Fruit fly (Drosophila melanogaster): ENCODE results near the gene CG31029.

The CG31029 gene

DNA sequence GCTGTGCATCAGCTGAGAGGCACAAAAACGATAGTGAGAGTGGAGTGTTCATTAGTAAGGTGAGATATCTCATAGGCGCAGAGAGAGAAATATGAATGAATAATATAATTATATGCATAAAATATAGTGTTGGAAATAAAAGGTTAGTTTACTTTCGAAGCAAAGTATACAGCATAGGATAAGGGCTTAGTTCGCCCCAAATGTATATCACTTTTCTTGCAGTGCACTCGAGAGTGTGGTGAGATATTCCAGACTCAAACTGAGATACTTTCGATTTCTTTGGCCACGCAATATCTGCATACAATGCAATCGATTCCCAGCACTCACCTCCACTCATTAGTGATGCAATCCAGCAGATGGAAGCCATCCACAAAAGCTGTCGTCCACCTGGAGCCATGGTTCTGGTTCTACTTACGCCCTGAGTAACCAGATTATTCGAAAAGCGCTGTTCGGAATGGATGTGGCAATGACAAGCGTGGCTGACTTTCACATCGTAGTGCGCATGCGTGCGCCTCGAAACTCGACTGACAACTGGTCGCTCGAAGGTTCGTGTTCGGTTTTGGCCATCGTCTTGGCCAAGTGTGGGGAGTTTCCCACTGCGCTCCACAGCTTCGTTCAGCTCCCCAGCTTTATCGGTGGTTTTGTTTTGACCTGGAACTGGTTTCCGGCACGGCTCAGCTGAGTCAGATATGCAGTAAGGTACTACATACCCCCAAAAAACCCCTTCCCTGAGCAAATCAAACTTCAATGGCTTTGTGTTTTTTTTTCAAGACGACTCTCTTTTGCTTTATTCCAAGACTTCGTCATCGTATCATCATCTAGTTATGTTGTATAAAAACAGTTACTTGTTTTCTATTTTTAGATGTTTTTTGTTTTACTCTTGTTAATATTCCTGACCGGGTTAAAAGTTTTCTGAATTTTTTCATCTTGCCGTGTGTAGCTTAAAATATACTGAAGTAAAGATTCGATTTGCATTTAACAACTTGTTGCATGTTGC lies 38.8 kb upstream of the CG31029 start, which contains the start of gene Rsod:
Gene Rsod (minus strand): TSS at position 537 of the 997 bp plus-strand sequence.
- TF ChIP-seq Crg-1 (GFP tag; optimal IDR thresholded peaks at IDR 0.05) (no peak), Mnt (GFP tag; optimal IDR thresholded peaks at IDR 0.05) (no peak), CG1620 (GFP tag; optimal IDR thresholded peaks at IDR 0.05) (no peak), bab1 (GFP tag; optimal IDR thresholded peaks at IDR 0.05) (no peak), Clk (GFP tag; optimal IDR thresholded peaks at IDR 0.05) (no peak), CG12768 (GFP tag; optimal IDR thresholded peaks at IDR 0.05) (no peak), cic (GFP tag; optimal IDR thresholded peaks at IDR 0.05) (no peak), CG7101 (tag; optimal IDR thresholded peaks at IDR 0.05) (no peak), CG11617 (GFP tag; optimal IDR thresholded peaks at IDR 0.05) (no peak), CG7045 (GFP tag; optimal IDR thresholded peaks at IDR 0.05) (no peak), toe (GFP tag; optimal IDR thresholded peaks at IDR 0.05) (no peak), cnc (optimal IDR thresholded peaks at IDR 0.05) (no peak), kay (GFP tag; ENCODE audit: borderline replicate concordance) (no peak), ovo (GFP tag; optimal IDR thresholded peaks at IDR 0.05) (no peak), CG33017 (tag; optimal IDR thresholded peaks at IDR 0.05) (no peak), pad (GFP tag; optimal IDR thresholded peaks at IDR 0.05) (no peak), Hr96 (GFP tag; optimal IDR thresholded peaks at IDR 0.05) (no peak)

DNA sequence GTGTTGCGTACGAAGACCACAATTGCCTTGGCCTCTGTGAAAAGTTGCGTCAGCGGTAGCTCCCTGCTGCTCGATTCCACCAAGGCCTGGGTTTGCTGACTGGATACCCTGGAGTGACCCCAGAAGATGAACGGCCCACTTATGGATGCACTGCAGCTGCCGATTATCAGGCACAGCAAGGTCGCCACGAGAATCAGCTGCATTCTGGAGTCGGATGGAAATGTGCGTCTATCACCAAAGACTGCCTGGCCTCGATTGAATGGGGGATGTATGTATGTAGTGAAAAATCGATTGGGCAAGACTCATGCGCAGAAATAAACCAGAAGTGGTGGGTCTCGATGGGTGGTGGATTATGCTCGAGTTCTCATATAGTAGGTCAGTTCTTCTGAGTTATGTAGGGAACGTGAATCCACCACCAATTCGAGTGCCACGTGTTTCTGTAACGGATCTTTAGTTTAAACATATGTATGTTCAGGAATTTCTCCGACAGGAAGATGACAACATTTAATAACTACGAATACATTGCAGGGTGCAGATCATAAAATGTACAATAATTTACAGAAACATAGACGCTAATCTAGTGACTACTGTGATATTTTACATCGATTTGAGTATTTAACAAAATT lies 34.1 kb upstream of the CG31029 start, which contains the start of gene VhaAC45RP:
Gene VhaAC45RP (minus strand): TSS at position 261 of the 626 bp plus-strand sequence.
- no peak for TF ChIP-seq bab1 (GFP tag; optimal IDR thresholded peaks at IDR 0.05)
- TF ChIP-seq Crg-1 (GFP tag; optimal IDR thresholded peaks at IDR 0.05), result no peak
- TF ChIP-seq CG11617 (GFP tag; optimal IDR thresholded peaks at IDR 0.05), result no peak
- TF ChIP-seq kay (GFP tag; ENCODE audit: borderline replicate concordance), result no peak
- no peak for TF ChIP-seq pad (GFP tag; optimal IDR thresholded peaks at IDR 0.05)
- TF ChIP-seq cic (GFP tag; optimal IDR thresholded peaks at IDR 0.05), result no peak

DNA sequence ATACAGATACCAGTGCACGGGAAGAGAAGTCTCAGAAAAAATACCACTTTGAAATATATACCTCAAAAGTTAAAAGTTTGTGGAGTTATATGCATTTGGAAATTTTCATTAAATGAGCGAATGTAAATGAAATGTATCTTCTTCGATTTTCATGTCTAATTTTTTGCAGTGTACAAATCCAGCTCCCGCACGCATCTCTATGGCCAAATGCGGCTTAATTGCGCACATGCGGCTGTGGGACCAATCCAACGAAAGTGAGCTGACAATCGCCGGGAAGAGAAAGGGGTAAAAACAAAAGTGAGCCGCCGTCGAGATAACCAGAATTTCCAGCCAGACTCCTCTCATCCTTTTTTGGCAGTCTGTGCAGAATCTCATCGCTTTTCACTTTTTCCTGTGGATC lies 32.0 kb upstream of the CG31029 start:
- TF ChIP-seq CG7101 (tag; optimal IDR thresholded peaks at IDR 0.05), result no peak
- TF ChIP-seq CG11617 (GFP tag; optimal IDR thresholded peaks at IDR 0.05), result no peak
- TF ChIP-seq Crg-1 (GFP tag; optimal IDR thresholded peaks at IDR 0.05), result no peak
- no peak for TF ChIP-seq cnc (optimal IDR thresholded peaks at IDR 0.05)

DNA sequence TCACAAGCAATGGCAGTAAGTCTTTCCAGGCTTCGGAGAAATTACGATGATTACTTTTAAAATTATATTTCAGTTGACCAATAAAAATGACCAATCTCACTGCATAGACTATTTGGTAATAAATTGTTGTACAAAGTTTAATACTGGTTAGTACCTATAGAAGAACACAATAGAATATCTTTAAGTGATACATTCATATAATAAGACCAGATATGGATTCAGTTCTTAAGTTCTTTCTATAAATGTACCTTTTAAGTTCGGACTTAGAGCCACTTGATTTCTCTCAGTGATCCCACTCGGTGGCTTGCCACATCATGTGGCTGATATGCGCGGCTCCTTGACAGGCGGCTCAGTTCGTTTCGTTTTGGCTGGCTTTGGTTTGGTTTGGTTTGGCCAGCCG lies 31.0 kb upstream of the CG31029 start:
- no peak for TF ChIP-seq Hr96 (GFP tag; optimal IDR thresholded peaks at IDR 0.05)
- TF ChIP-seq CG14711 (tag; optimal IDR thresholded peaks at IDR 0.05), result no peak
- TF ChIP-seq toe (GFP tag; optimal IDR thresholded peaks at IDR 0.05), result no peak
- no peak for TF ChIP-seq Clk (GFP tag; optimal IDR thresholded peaks at IDR 0.05)
- TF ChIP-seq pad (GFP tag; optimal IDR thresholded peaks at IDR 0.05), result no peak
- TF ChIP-seq CG7101 (tag; optimal IDR thresholded peaks at IDR 0.05), result no peak
- no peak for TF ChIP-seq cic (GFP tag; optimal IDR thresholded peaks at IDR 0.05)
- no peak for TF ChIP-seq CG1620 (GFP tag; optimal IDR thresholded peaks at IDR 0.05)
- no peak for TF ChIP-seq CG12768 (GFP tag; optimal IDR thresholded peaks at IDR 0.05)
- TF ChIP-seq kay (GFP tag; ENCODE audit: borderline replicate concordance), result no peak
- no peak for TF ChIP-seq CG7045 (GFP tag; optimal IDR thresholded peaks at IDR 0.05)
- TF ChIP-seq CG5204 (GFP tag; optimal IDR thresholded peaks at IDR 0.05), result no peak
- TF ChIP-seq Mnt (GFP tag; optimal IDR thresholded peaks at IDR 0.05), result no peak
- no peak for TF ChIP-seq ovo (GFP tag; optimal IDR thresholded peaks at IDR 0.05)
- TF ChIP-seq CG33017 (tag; optimal IDR thresholded peaks at IDR 0.05), result no peak
- TF ChIP-seq Crg-1 (GFP tag; optimal IDR thresholded peaks at IDR 0.05), result no peak
- TF ChIP-seq bab1 (GFP tag; optimal IDR thresholded peaks at IDR 0.05), result no peak
- no peak for TF ChIP-seq cnc (optimal IDR thresholded peaks at IDR 0.05)
- TF ChIP-seq tj (GFP tag; optimal IDR thresholded peaks at IDR 0.05), result no peak
- TF ChIP-seq CG11617 (GFP tag; optimal IDR thresholded peaks at IDR 0.05), result no peak

DNA sequence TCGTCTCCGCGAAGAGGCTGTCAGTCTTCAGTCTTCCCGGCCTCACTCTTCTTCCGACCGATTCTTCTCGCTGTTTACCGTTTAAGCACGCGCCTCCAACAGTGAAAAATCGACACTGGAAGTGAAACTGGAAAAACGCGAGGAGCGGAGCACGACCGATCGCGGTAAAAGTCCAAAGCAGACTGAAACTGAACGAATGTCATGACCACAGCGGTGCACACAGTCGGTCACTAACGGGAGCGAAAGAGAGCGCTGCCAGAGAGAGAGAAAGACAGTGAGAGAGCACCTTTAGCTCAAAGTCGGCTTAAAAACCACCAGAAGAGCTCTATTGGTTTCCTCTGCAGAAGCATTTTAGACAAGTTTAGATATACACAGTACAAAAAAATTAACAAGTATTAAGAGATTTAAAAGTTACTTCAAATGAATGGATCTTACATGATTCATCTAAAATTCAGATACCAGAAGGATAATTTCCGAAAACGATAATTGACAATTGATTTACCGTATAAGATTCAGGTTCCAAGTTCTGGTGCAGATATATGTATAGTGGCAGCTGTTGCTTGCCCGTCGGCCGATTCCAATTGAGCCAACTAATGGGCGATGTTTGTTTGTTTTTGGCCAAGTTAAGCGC lies 28.2 kb upstream of the CG31029 start, which contains the start of gene CG11498:
Gene CG11498 (minus strand): TSS at position 162 of the 631 bp plus-strand sequence.
- TF ChIP-seq Hr96 (GFP tag; optimal IDR thresholded peaks at IDR 0.05), result no peak
- TF ChIP-seq CG1620 (GFP tag; optimal IDR thresholded peaks at IDR 0.05), result no peak
- TF ChIP-seq tj (GFP tag; optimal IDR thresholded peaks at IDR 0.05), result no peak
- TF ChIP-seq Mnt (GFP tag; optimal IDR thresholded peaks at IDR 0.05), result no peak
- no peak for TF ChIP-seq CG7045 (GFP tag; optimal IDR thresholded peaks at IDR 0.05)
- TF ChIP-seq CG7101 (tag; optimal IDR thresholded peaks at IDR 0.05), result no peak
- TF ChIP-seq bab1 (GFP tag; optimal IDR thresholded peaks at IDR 0.05), result no peak
- no peak for TF ChIP-seq CG11617 (GFP tag; optimal IDR thresholded peaks at IDR 0.05)
- no peak for TF ChIP-seq Crg-1 (GFP tag; optimal IDR thresholded peaks at IDR 0.05)
- TF ChIP-seq CG14711 (tag; optimal IDR thresholded peaks at IDR 0.05), result no peak
- TF ChIP-seq CG12768 (GFP tag; optimal IDR thresholded peaks at IDR 0.05), result no peak
- TF ChIP-seq Clk (GFP tag; optimal IDR thresholded peaks at IDR 0.05), result no peak
- no peak for TF ChIP-seq cic (GFP tag; optimal IDR thresholded peaks at IDR 0.05)
- no peak for TF ChIP-seq pad (GFP tag; optimal IDR thresholded peaks at IDR 0.05)
- no peak for TF ChIP-seq ovo (GFP tag; optimal IDR thresholded peaks at IDR 0.05)

All from whole organism, adult.